Worm (Caenorhabditis elegans): ENCODE measurements around the gene F38E11.9.

The F38E11.9 gene

DNA sequence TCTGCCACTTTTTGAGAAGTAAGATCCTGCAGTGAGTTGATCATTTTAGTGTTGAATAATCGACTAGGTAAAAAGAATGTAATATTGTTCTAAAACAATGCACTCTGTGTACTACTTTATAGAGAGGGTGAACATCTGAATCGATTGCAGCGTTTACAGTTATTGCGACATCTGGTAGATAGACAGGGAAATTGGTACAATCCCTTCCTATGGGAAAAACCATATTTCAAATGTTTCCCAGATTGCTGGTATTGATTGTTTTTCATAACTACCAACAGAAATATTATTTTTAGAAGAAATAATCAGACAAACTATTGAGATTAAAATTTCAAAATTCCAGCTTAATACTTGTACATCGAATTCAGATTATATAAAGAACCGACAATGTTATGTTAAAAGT is 41.2 kb upstream of the F38E11.9 start, which contains the start of gene gadr-2:
TSS of gene gadr-2 (minus strand) at position 101 of the 400 bp plus-strand sequence.
- no peak for TF ChIP-seq ZK546.5 (tag; optimal IDR thresholded peaks at IDR 0.05)
- no peak for TF ChIP-seq ztf-11 (tag; optimal IDR thresholded peaks at IDR 0.05)

ce11 chrIV:9480936-9481335 is 37.1 kb upstream of the F38E11.9 start, which contains the start of gene cng-3:
cng-3 (minus strand) TSS chrIV:9481037.
- no peak for TF ChIP-seq fkh-10 (GFP tag; optimal IDR thresholded peaks at IDR 0.05)
- no peak for TF ChIP-seq nfya-1 (tag; optimal IDR thresholded peaks at IDR 0.05; ENCODE audit: insufficient read depth)
- TF ChIP-seq egl-27 (tag; optimal IDR thresholded peaks at IDR 0.05): no peak
- TF ChIP-seq ceh-28 (tag; optimal IDR thresholded peaks at IDR 0.05): no peak
- TF ChIP-seq fkh-2 (tag; optimal IDR thresholded peaks at IDR 0.05): no peak
- no peak for TF ChIP-seq skn-1 (tag; optimal IDR thresholded peaks at IDR 0.05)
- no peak for TF ChIP-seq eor-1 (tag; optimal IDR thresholded peaks at IDR 0.05)
- TF ChIP-seq ceh-9 (tag; optimal IDR thresholded peaks at IDR 0.05): no peak

- TF ChIP-seq aly-2 (tag; optimal IDR thresholded peaks at IDR 0.05) (no peak), ceh-28 (tag; optimal IDR thresholded peaks at IDR 0.05) (no peak), ceh-9 (tag; optimal IDR thresholded peaks at IDR 0.05) (no peak), ztf-11 (tag; optimal IDR thresholded peaks at IDR 0.05) (no peak), nhr-77 (tag; optimal IDR thresholded peaks at IDR 0.05) (no peak), lin-15B (tag; optimal IDR thresholded peaks at IDR 0.05) (no peak), nhr-237 (tag; optimal IDR thresholded peaks at IDR 0.05) (no peak), elt-1 (tag; optimal IDR thresholded peaks at IDR 0.05) (no peak), R02D3.7 (tag; optimal IDR thresholded peaks at IDR 0.05) (peak; percentile 4), fkh-2 (tag; optimal IDR thresholded peaks at IDR 0.05) (no peak), ZK546.5 (tag; optimal IDR thresholded peaks at IDR 0.05) (no peak), mml-1 (tag; optimal IDR thresholded peaks at IDR 0.05) (no peak), hmg-11 (tag; optimal IDR thresholded peaks at IDR 0.05) (no peak), ztf-4 (tag; optimal IDR thresholded peaks at IDR 0.05) (no peak), nhr-67 (tag; optimal IDR thresholded peaks at IDR 0.05) (no peak), jun-1 (tag; optimal IDR thresholded peaks at IDR 0.05) (peak; percentile 12), elt-2 (tag; optimal IDR thresholded peaks at IDR 0.05) (peak; percentile 46), nhr-11 (tag; optimal IDR thresholded peaks at IDR 0.05) (no peak), nhr-12 (tag; optimal IDR thresholded peaks at IDR 0.05) (no peak), snpc-4 (tag; optimal IDR thresholded peaks at IDR 0.05) (no peak), lsy-12 (tag; optimal IDR thresholded peaks at IDR 0.05) (peak; percentile 59), egl-5 (tag; optimal IDR thresholded peaks at IDR 0.05) (no peak), unc-39 (tag; optimal IDR thresholded peaks at IDR 0.05) (no peak), daf-12 (tag; optimal IDR thresholded peaks at IDR 0.05) (no peak), ceh-16 (tag; optimal IDR thresholded peaks at IDR 0.05) (no peak), zag-1 (tag; optimal IDR thresholded peaks at IDR 0.05) (no peak), nhr-43 (tag; optimal IDR thresholded peaks at IDR 0.05; ENCODE audit: poor library complexity, severe bottlenecking) (peak; percentile 89), egl-27 (tag; optimal IDR thresholded peaks at IDR 0.05) (no peak), nhr-25 (tag; optimal IDR thresholded peaks at IDR 0.05) (peak; percentile 33), eor-1 (tag; optimal IDR thresholded peaks at IDR 0.05) (no peak), pqm-1 (tag; optimal IDR thresholded peaks at IDR 0.05) (peak; percentile 46), lin-39 (tag; optimal IDR thresholded peaks at IDR 0.05) (peak; percentile 65), elt-3 (tag; optimal IDR thresholded peaks at IDR 0.05) (peak in 1 of 3 experiments; percentile 68)
These were observed 33.5 kb upstream of the F38E11.9 start, which contains the start of gene wrt-3 for ce11 chrIV:9477135-9477928. wrt-3 (minus strand) TSS chrIV:9477456.

- TF ChIP-seq ceh-16 (tag; optimal IDR thresholded peaks at IDR 0.05) (no peak), ama-1 (optimal IDR thresholded peaks at IDR 0.05) (no peak), elt-2 (tag; optimal IDR thresholded peaks at IDR 0.05) (no peak), unc-62 (GFP tag; optimal IDR thresholded peaks at IDR 0.05) (no peak), pha-4 (tag; optimal IDR thresholded peaks at IDR 0.05) (no peak), ceh-9 (tag; optimal IDR thresholded peaks at IDR 0.05) (no peak), egl-27 (tag; optimal IDR thresholded peaks at IDR 0.05) (no peak), nhr-237 (tag; optimal IDR thresholded peaks at IDR 0.05) (no peak), skn-1 (tag; optimal IDR thresholded peaks at IDR 0.05) (no peak), ztf-4 (tag; optimal IDR thresholded peaks at IDR 0.05) (no peak), nhr-25 (tag; optimal IDR thresholded peaks at IDR 0.05) (no peak), nhr-77 (tag; optimal IDR thresholded peaks at IDR 0.05) (no peak), nfya-1 (tag; optimal IDR thresholded peaks at IDR 0.05; ENCODE audit: insufficient read depth) (no peak), ztf-11 (tag; optimal IDR thresholded peaks at IDR 0.05) (no peak)
These were observed 25.5 kb upstream of the F38E11.9 start for ce11 chrIV:9469293-9469692.
